Worm (Caenorhabditis elegans): ENCODE measurements around the gene idpp-16.

DNA sequence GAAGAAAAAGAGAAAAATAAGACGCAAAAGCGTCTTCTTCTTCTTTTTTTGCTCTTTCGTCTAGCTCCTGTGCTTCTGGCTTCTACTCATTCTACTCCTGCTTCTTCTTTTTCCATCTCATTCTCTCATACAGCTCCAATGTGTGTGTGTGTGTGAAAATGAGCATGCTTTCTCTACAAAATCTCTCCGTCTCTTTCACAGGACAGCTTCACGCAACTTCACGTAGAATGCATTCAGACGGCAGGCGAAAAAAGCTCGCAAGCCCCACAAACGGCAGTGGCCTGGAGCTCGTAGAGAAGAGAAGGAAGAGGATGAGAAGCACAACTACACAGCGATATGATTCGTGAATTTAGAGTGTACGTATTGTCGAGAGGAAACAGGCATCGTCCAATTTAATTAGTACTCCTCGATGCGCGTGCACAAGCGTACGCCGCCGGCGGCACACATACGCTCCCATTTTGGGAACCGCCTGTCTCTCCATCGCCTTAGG is 35.0 kb upstream of the idpp-16 start:
- TF ChIP-seq ets-7 (tag; optimal IDR thresholded peaks at IDR 0.05): no peak
- no peak for TF ChIP-seq tbx-11 (GFP tag; IDR thresholded peaks at IDR 0.05)
